Fruit fly (Drosophila melanogaster) whole organism, embryonic: Measurements from ENCODE around the gene Parg.

Experiments used
- CG1024 ChIP-seq: fragments of 200-800 bp; sonication (Bioruptor generic); IDR thresholded peaks from 2 replicates; pipeline ENCODE4 v1.3.6; 2022; ENCODE audit warnings: missing biosample characterization, missing genetic modification characterization
- CG10267 ChIP-seq: fragments of 200-800 bp; sonication (Bioruptor generic); optimal IDR thresholded peaks from 2 replicates; lab custom pipeline; 2018; ENCODE audit warnings: missing biosample characterization, mild to moderate bottlenecking, missing genetic modification characterization, moderate library complexity
- CG10431 ChIP-seq: fragments of 200-800 bp; sonication (Bioruptor generic); optimal IDR thresholded peaks from 3 replicates; lab custom pipeline; 2018; ENCODE audit warnings: missing biosample characterization, mild to moderate bottlenecking, missing genetic modification characterization
- CG10959 ChIP-seq: fragments of 200-800 bp; sonication (Bioruptor generic); IDR thresholded peaks from 2 replicates; pipeline ENCODE4 v1.3.6; 2022; ENCODE audit warnings: missing biosample characterization, missing genetic modification characterization
- CG11504 ChIP-seq: fragments of 200-800 bp; sonication (Bioruptor generic); optimal IDR thresholded peaks from 3 replicates; lab custom pipeline; 2019; ENCODE audit warnings: missing biosample characterization, mild to moderate bottlenecking, missing genetic modification characterization, moderate library complexity
- CG12236 ChIP-seq: fragments of 200-800 bp; sonication (Bioruptor generic); optimal IDR thresholded peaks from 2 replicates; lab custom pipeline; 2016; ENCODE audit warnings: missing biosample characterization, missing genetic modification characterization
- CG12391 ChIP-seq: fragments of 200-800 bp; sonication (Bioruptor generic); optimal IDR thresholded peaks from 3 replicates; lab custom pipeline; 2018; ENCODE audit warnings: missing biosample characterization, mild to moderate bottlenecking, missing genetic modification characterization, moderate library complexity
- CG13624 ChIP-seq: fragments of 200-800 bp; sonication (Bioruptor generic); optimal IDR thresholded peaks from 2 replicates; lab custom pipeline; 2016; ENCODE audit warnings: missing biosample characterization, missing genetic modification characterization
- CG14014 ChIP-seq: fragments of 200-800 bp; sonication (Bioruptor generic); IDR thresholded peaks from 2 replicates; pipeline ENCODE4 v1.3.6; 2022; ENCODE audit warnings: missing biosample characterization, missing genetic modification characterization
- CG1792 ChIP-seq: fragments of 200-800 bp; sonication (Bioruptor generic); optimal IDR thresholded peaks from 2 replicates; lab custom pipeline; 2016; ENCODE audit warnings: missing biosample characterization, missing genetic modification characterization
- CG18011 ChIP-seq: fragments of 200-800 bp; sonication (Bioruptor generic); optimal IDR thresholded peaks from 2 replicates; lab custom pipeline; 2017; ENCODE audit warnings: missing biosample characterization, missing genetic modification characterization, mild to moderate bottlenecking, moderate library complexity, missing genotype
- CG18619 ChIP-seq: fragments of 200-800 bp; sonication (Bioruptor generic); optimal IDR thresholded peaks from 3 replicates; lab custom pipeline; 2017; ENCODE audit warnings: missing biosample characterization, mild to moderate bottlenecking, missing genetic modification characterization
- CG31441 ChIP-seq: fragments of 200-800 bp; sonication (Bioruptor generic); IDR thresholded peaks from 2 replicates; pipeline ENCODE4 v1.3.6; 2022; ENCODE audit warnings: missing biosample characterization, missing genetic modification characterization
- CG32532 ChIP-seq: fragments of 200-800 bp; sonication (Bioruptor generic); IDR thresholded peaks from 2 replicates; pipeline ENCODE4 v1.3.6; 2022; ENCODE audit warnings: missing biosample characterization, missing genetic modification characterization
- CG32772 ChIP-seq: fragments of 200-800 bp; sonication (Bioruptor generic); IDR thresholded peaks from 2 replicates; pipeline ENCODE4 v1.3.6; 2022; ENCODE audit warnings: missing biosample characterization, missing genetic modification characterization
- CG5953 ChIP-seq: fragments of 200-800 bp; sonication (Bioruptor generic); IDR thresholded peaks from 2 replicates; pipeline ENCODE4 v1.3.6; 2022; ENCODE audit warnings: missing biosample characterization, missing genetic modification characterization
- CG7357 ChIP-seq: fragments of 200-800 bp; sonication (Bioruptor generic); IDR thresholded peaks from 3 replicates; pipeline ENCODE4 v1.3.6; 2022; ENCODE audit warnings: missing biosample characterization, missing genetic modification characterization
- CG7372 ChIP-seq: fragments of 200-800 bp; sonication (Bioruptor generic); IDR thresholded peaks from 2 replicates; pipeline ENCODE4 v1.3.6; 2022; ENCODE audit warnings: missing biosample characterization, missing genetic modification characterization
- CG8388 ChIP-seq: fragments of 200-800 bp; sonication (Bioruptor generic); optimal IDR thresholded peaks from 2 replicates; lab custom pipeline; 2019; ENCODE audit warnings: missing biosample characterization, mild to moderate bottlenecking, missing genetic modification characterization, moderate library complexity
- CTCF ChIP-seq: fragments of 200-800 bp; sonication (Bioruptor generic); optimal IDR thresholded peaks from 2 replicates; lab custom pipeline; 2017; ENCODE audit warnings: missing biosample characterization, mild to moderate bottlenecking, missing genetic modification characterization, moderate library complexity
- Dip3 ChIP-seq: fragments of 200-800 bp; sonication (Bioruptor generic); optimal IDR thresholded peaks from 3 replicates; lab custom pipeline; 2016; ENCODE audit warnings: missing biosample characterization, missing genetic modification characterization
- Fer3 ChIP-seq: fragments of 200-800 bp; sonication (Bioruptor generic); optimal IDR thresholded peaks from 2 replicates; lab custom pipeline; 2018; ENCODE audit warnings: missing biosample characterization, mild to moderate bottlenecking, missing genetic modification characterization, moderate library complexity
- HLH54F ChIP-seq: fragments of 200-800 bp; sonication (Bioruptor generic); optimal IDR thresholded peaks from 3 replicates; lab custom pipeline; 2016; ENCODE audit warnings: missing biosample characterization, missing genetic modification characterization
- Hand ChIP-seq: fragments of 200-800 bp; sonication (Bioruptor generic); optimal IDR thresholded peaks from 2 replicates; lab custom pipeline; 2017; ENCODE audit warnings: mild to moderate bottlenecking, missing biosample characterization, missing genetic modification reagents, missing genetic modification characterization
- MESR4 ChIP-seq: fragments of 200-800 bp; sonication (Bioruptor generic); optimal IDR thresholded peaks from 2 replicates; lab custom pipeline; 2018; ENCODE audit warnings: missing biosample characterization, mild to moderate bottlenecking, missing genetic modification characterization, moderate library complexity
- NK7.1 ChIP-seq: fragments of 200-800 bp; sonication (Bioruptor generic); optimal IDR thresholded peaks from 3 replicates; lab custom pipeline; 2016; ENCODE audit warnings: missing biosample characterization, missing genetic modification characterization
- Nf-YC ChIP-seq: fragments of 200-800 bp; optimal IDR thresholded peaks from 3 replicates; lab custom pipeline; 2019; ENCODE audit warnings: missing biosample characterization, mild to moderate bottlenecking, missing genetic modification characterization, moderate library complexity
- NfI ChIP-seq: fragments of 200-800 bp; sonication (Bioruptor generic); optimal IDR thresholded peaks from 3 replicates; lab custom pipeline; 2018; ENCODE audit warnings: missing biosample characterization, mild to moderate bottlenecking, missing genetic modification characterization, moderate library complexity
- Rfx ChIP-seq: fragments of 200-800 bp; sonication (Bioruptor generic); IDR thresholded peaks from 2 replicates; pipeline ENCODE4 v1.3.6; 2022; ENCODE audit warnings: missing biosample characterization, missing genetic modification characterization
- Side ChIP-seq: fragments of 200-800 bp; sonication (Bioruptor generic); optimal IDR thresholded peaks from 2 replicates; lab custom pipeline; 2016; ENCODE audit warnings: missing biosample characterization, missing genetic modification characterization
- Spps ChIP-seq: fragments of 200-800 bp; sonication (Bioruptor generic); optimal IDR thresholded peaks from 2 replicates; lab custom pipeline; 2018; ENCODE audit warnings: missing biosample characterization, mild to moderate bottlenecking, missing genetic modification characterization
- Tbp ChIP-seq: fragments of >200 bp; optimal IDR thresholded peaks from 2 replicates; lab custom pipeline; 2018; ENCODE audit warnings: missing biosample characterization, missing genetic modification characterization
- Xbp1 ChIP-seq: fragments of 200-800 bp; sonication (Bioruptor generic); optimal IDR thresholded peaks from 3 replicates; lab custom pipeline; 2016; ENCODE audit warnings: missing biosample characterization, mild to moderate bottlenecking, missing genetic modification characterization
- cad ChIP-seq: fragments of >200 bp; optimal IDR thresholded peaks from 2 replicates; lab custom pipeline; 2017; ENCODE audit warnings: missing biosample characterization, missing genetic modification characterization
- cas ChIP-seq: fragments of 200-800 bp; sonication (Bioruptor generic); IDR thresholded peaks from 2 replicates; pipeline ENCODE4 v1.3.6; 2022; ENCODE audit warnings: missing biosample characterization, missing genetic modification characterization
- cato ChIP-seq: fragments of 200-800 bp; sonication (Bioruptor generic); optimal IDR thresholded peaks from 2 replicates; lab custom pipeline; 2016; ENCODE audit warnings: missing biosample characterization, missing genetic modification characterization, borderline replicate concordance
- chif ChIP-seq, 2 experiments: fragments of 200-800 bp; sonication (Bioruptor generic); optimal IDR thresholded peaks; 3 replicates each; lab custom pipeline; 2016; ENCODE audit warnings: missing biosample characterization in 2 of 2, missing genetic modification characterization in 2 of 2
- croc ChIP-seq: fragments of 200-800 bp; sonication (Bioruptor generic); conservative IDR thresholded peaks from 3 replicates; pipeline ENCODE4 v1.3.6; 2022; ENCODE audit warnings: missing biosample characterization, missing genetic modification characterization
- dimm ChIP-seq: fragments of 200-800 bp; sonication (Bioruptor generic); IDR thresholded peaks from 2 replicates; pipeline ENCODE4 v1.3.6; 2022; ENCODE audit warnings: missing biosample characterization, missing genetic modification characterization
- fd102C ChIP-seq: fragments of 200-800 bp; sonication (Bioruptor generic); optimal IDR thresholded peaks from 2 replicates; lab custom pipeline; 2018; ENCODE audit warnings: missing biosample characterization, mild to moderate bottlenecking, missing genetic modification characterization, moderate library complexity
- ham ChIP-seq: fragments of 200-800 bp; sonication (Bioruptor generic); IDR thresholded peaks from 2 replicates; pipeline ENCODE4 v1.3.6; 2022; ENCODE audit warnings: missing biosample characterization, missing genetic modification characterization
- her ChIP-seq: fragments of 200-800 bp; sonication (Bioruptor generic); optimal IDR thresholded peaks from 2 replicates; lab custom pipeline; 2016; ENCODE audit warnings: missing biosample characterization, missing genetic modification characterization
- odd ChIP-seq: fragments of 200-800 bp; sonication (Bioruptor generic); optimal IDR thresholded peaks from 2 replicates; lab custom pipeline; 2017; ENCODE audit warnings: missing biosample characterization, mild to moderate bottlenecking, missing genetic modification characterization
- p53 ChIP-seq: fragments of 200-800 bp; sonication (Bioruptor generic); optimal IDR thresholded peaks from 2 replicates; lab custom pipeline; 2016; ENCODE audit warnings: missing biosample characterization, missing genetic modification characterization
- peb ChIP-seq: fragments of 200-800 bp; sonication (Bioruptor generic); IDR thresholded peaks from 2 replicates; pipeline ENCODE4 v1.3.6; 2022; ENCODE audit warnings: missing biosample characterization, missing genetic modification characterization
- psq ChIP-seq: fragments of 200-800 bp; sonication (Bioruptor generic); optimal IDR thresholded peaks from 2 replicates; lab custom pipeline; 2017; ENCODE audit warnings: missing biosample characterization, missing genetic modification characterization
- sima ChIP-seq: fragments of 200-800 bp; sonication (Bioruptor generic); optimal IDR thresholded peaks from 2 replicates; lab custom pipeline; 2016; ENCODE audit warnings: missing biosample characterization, missing genetic modification characterization
- sna ChIP-seq: fragments of 200-800 bp; sonication (Bioruptor generic); IDR thresholded peaks from 2 replicates; pipeline ENCODE4 v1.3.6; 2022; ENCODE audit warnings: missing biosample characterization, missing genetic modification characterization; ENCODE audit not compliant: partially characterized antibody
- tap ChIP-seq: fragments of 200-800 bp; optimal IDR thresholded peaks from 3 replicates; lab custom pipeline; 2019; ENCODE audit warnings: missing biosample characterization, mild to moderate bottlenecking, missing genetic modification characterization, moderate library complexity
- tll ChIP-seq, 2 experiments: fragments of 200-800 bp in 1 of 2; fragments of >200 bp in 1 of 2; sonication (Bioruptor generic) in 1 of 2; optimal IDR thresholded peaks; 2 replicates each; lab custom pipeline; 2017 to 2019; ENCODE audit warnings: missing biosample characterization in 2 of 2, missing genetic modification characterization in 2 of 2, mild to moderate bottlenecking in 1 of 2, moderate library complexity in 1 of 2
- toy ChIP-seq: fragments of 200-800 bp; sonication (Bioruptor generic); IDR thresholded peaks from 2 replicates; pipeline ENCODE4 v1.3.6; 2022; ENCODE audit warnings: missing biosample characterization, missing genetic modification characterization
- vvl ChIP-seq: fragments of 200-800 bp; sonication (Bioruptor generic); IDR thresholded peaks from 2 replicates; pipeline ENCODE4 v1.3.6; 2022; ENCODE audit warnings: missing biosample characterization, missing genetic modification characterization

Gene Parg

DNA sequence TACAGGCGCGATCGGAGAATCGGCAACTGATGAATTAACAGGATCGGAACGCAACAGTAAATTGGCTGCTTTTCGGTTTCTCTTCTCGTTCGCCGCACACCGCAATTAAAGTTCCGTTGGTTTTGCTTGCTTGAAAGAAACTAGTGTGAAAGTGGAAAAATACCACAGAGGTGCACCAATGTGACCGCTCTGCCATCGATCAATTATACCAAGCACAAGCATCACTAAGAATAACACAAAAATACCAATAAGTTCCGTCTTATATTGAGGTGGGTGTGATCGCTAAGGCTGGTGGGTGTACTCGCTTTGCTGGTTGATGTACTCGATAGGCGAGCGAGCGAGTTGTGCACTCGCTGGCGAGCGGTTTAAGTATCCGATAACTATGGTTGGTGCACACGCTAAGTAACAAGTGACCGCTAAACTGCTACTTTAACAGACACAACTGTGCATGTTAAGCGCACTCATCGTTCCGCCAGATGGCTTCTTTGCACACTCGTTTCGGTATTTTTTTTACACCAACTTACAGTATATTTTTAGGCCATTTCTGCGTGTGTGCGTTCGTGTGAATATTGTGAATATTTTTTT, 48.3 kb upstream of the Parg start, which contains the start of the genes Rala and Tlk (continued):
- no peak for TF ChIP-seq sima
- TF ChIP-seq odd (GFP tag; lab: Kevin White, UChicago), result no peak
- TF ChIP-seq CG32532 (GFP tag; lab: Robert Waterston, UW), result 0 out of 2 replicates have a peak, but pooled peaks have one; percentile 11
- TF ChIP-seq CG1024 (GFP tag; lab: Robert Waterston, UW), result no peak
- TF ChIP-seq vvl (GFP tag; lab: Robert Waterston, UW), result peak; percentile 78
- peak; percentile 57 for TF ChIP-seq MESR4
- no peak for TF ChIP-seq Nf-YC (tag; lab: Kevin White, UChicago)
- no peak for TF ChIP-seq Hand (GFP tag; lab: Kevin White, UChicago)
- peak; percentile 91 for TF ChIP-seq her (GFP tag; lab: Kevin White, UChicago)
- peak in 1 of 2 experiments; percentile 2 for TF ChIP-seq chif (GFP tag; optimal IDR thresholded peaks at IDR 0.05; lab: Kevin White, UChicago)
- TF ChIP-seq psq (GFP tag; lab: Kevin White, UChicago), result no peak
- no peak for TF ChIP-seq toy (GFP tag; lab: Robert Waterston, UW)
- no peak for TF ChIP-seq croc (GFP tag; lab: Robert Waterston, UW)
- TF ChIP-seq CG7357 (GFP tag; lab: Robert Waterston, UW), result no peak
- TF ChIP-seq CG10959, result no peak
- TF ChIP-seq Spps (tag; lab: Kevin White, UChicago), result no peak
- TF ChIP-seq peb, result no peak
- TF ChIP-seq CG32772 (GFP tag; lab: Robert Waterston, UW), result no peak
- TF ChIP-seq sna (GFP tag; lab: Robert Waterston, UW), result no peak
- TF ChIP-seq CG10267 (tag; lab: Kevin White, UChicago), result peak; percentile 73
- peak; percentile 36 for TF ChIP-seq CG12391
- peak; percentile 14 for TF ChIP-seq tap (tag; lab: Kevin White, UChicago)
- TF ChIP-seq CG10431 (GFP tag; lab: Kevin White, UChicago), result no peak
- no peak for TF ChIP-seq Dip3 (GFP tag; lab: Kevin White, UChicago)
- TF ChIP-seq ham (GFP tag; lab: Robert Waterston, UW), result no peak
- no peak for TF ChIP-seq Side (GFP tag; lab: Kevin White, UChicago)
- no peak for TF ChIP-seq NfI (GFP tag; lab: Kevin White, UChicago)
- TF ChIP-seq CG31441 (GFP tag; lab: Robert Waterston, UW), result no peak
- TF ChIP-seq CG1792 (GFP tag; lab: Kevin White, UChicago), result no peak
- TF ChIP-seq CG18619 (GFP tag; lab: Kevin White, UChicago), result no peak
- TF ChIP-seq CG13624, result peak; percentile 28
- peak; percentile 16 for TF ChIP-seq Xbp1 (GFP tag; lab: Kevin White, UChicago)
- no peak for TF ChIP-seq fd102C (GFP tag; lab: Kevin White, UChicago)
- no peak for TF ChIP-seq NK7.1 (GFP tag; lab: Kevin White, UChicago)
- TF ChIP-seq CG7372 (GFP tag; lab: Robert Waterston, UW), result no peak
- peak; percentile 95 for TF ChIP-seq CTCF
- TF ChIP-seq Tbp (GFP tag; lab: Kevin White, UChicago), result no peak
- no peak for TF ChIP-seq CG14014 (GFP tag; lab: Robert Waterston, UW)
- no peak for TF ChIP-seq CG8388 (GFP tag; lab: Kevin White, UChicago)
- no peak for TF ChIP-seq CG5953 (GFP tag; lab: Robert Waterston, UW)
- no peak for TF ChIP-seq cad (GFP tag; lab: Kevin White, UChicago)
- TF ChIP-seq p53 (GFP tag; lab: Kevin White, UChicago), result no peak
- TF ChIP-seq HLH54F, result no peak
- TF ChIP-seq Fer3 (tag; lab: Kevin White, UChicago), result no peak
- TF ChIP-seq tll (GFP tag; optimal IDR thresholded peaks at IDR 0.05; lab: Kevin White, UChicago), result no peak
- no peak for TF ChIP-seq CG18011 (GFP tag; lab: Kevin White, UChicago)
- TF ChIP-seq CG12236, result no peak
- TF ChIP-seq cato, result no peak
- TF ChIP-seq Rfx, result peak; percentile 61
- TF ChIP-seq cas (GFP tag; lab: Robert Waterston, UW), result no peak
- TF ChIP-seq CG11504 (tag; lab: Kevin White, UChicago), result peak; percentile 11
- TF ChIP-seq dimm (GFP tag; lab: Robert Waterston, UW), result no peak
